Fruit fly (Drosophila melanogaster) whole organism, prepupa: Measurements from ENCODE around the gene Hecw.

Experiments used
- Blimp-1 ChIP-seq: fragments of 200-800 bp; sonication (Bioruptor generic); optimal IDR thresholded peaks from 3 replicates; lab custom pipeline; 2017; ENCODE audit warnings: missing biosample characterization, missing genetic modification characterization, mild to moderate bottlenecking, moderate library complexity, missing genetic modification reagents
- CG10631 ChIP-seq: fragments of 200-800 bp; sonication (Bioruptor generic); optimal IDR thresholded peaks from 2 replicates; lab custom pipeline; 2016; ENCODE audit warnings: missing biosample characterization, missing genetic modification characterization
- CG10669 ChIP-seq: fragments of 200-800 bp; sonication (Bioruptor generic); optimal IDR thresholded peaks from 3 replicates; lab custom pipeline; 2018; ENCODE audit warnings: missing biosample characterization, mild to moderate bottlenecking, missing genetic modification characterization, moderate library complexity
- CG11294 ChIP-seq: fragments of 200-800 bp; sonication (Bioruptor generic); IDR thresholded peaks from 2 replicates; pipeline ENCODE4 v1.3.6; 2022; ENCODE audit warnings: missing biosample characterization, missing genetic modification characterization
- CG11902 ChIP-seq: fragments of 200-800 bp; sonication (Bioruptor generic); optimal IDR thresholded peaks from 3 replicates; lab custom pipeline; 2016; ENCODE audit warnings: missing biosample characterization, missing genetic modification characterization
- CG15336 ChIP-seq: fragments of 200-800 bp; sonication (Bioruptor generic); IDR thresholded peaks from 2 replicates; pipeline ENCODE4 v1.3.6; 2022; ENCODE audit warnings: missing biosample characterization, missing genetic modification characterization
- CG1621 ChIP-seq: fragments of 200-800 bp; sonication (Bioruptor generic); optimal IDR thresholded peaks from 3 replicates; lab custom pipeline; 2018; ENCODE audit warnings: missing biosample characterization, mild to moderate bottlenecking, missing genetic modification characterization
- CG16779 ChIP-seq: fragments of 200-800 bp; sonication (Bioruptor generic); optimal IDR thresholded peaks from 3 replicates; lab custom pipeline; 2017; ENCODE audit warnings: missing biosample characterization, mild to moderate bottlenecking, missing genetic modification characterization
- CG3032 ChIP-seq: fragments of 200-800 bp; optimal IDR thresholded peaks from 2 replicates; lab custom pipeline; 2019; ENCODE audit warnings: missing biosample characterization, mild to moderate bottlenecking, missing genetic modification characterization, moderate library complexity
- CG31627 ChIP-seq: fragments of 200-800 bp; sonication (Bioruptor generic); optimal IDR thresholded peaks from 3 replicates; lab custom pipeline; 2016; ENCODE audit warnings: missing biosample characterization, missing genetic modification characterization
- CG34406 ChIP-seq: fragments of 200-800 bp; sonication (Bioruptor generic); optimal IDR thresholded peaks from 3 replicates; lab custom pipeline; 2016; ENCODE audit warnings: missing biosample characterization, missing genetic modification characterization
- CG3919 ChIP-seq: fragments of 200-800 bp; sonication (Bioruptor generic); optimal IDR thresholded peaks from 3 replicates; lab custom pipeline; 2016; ENCODE audit warnings: missing biosample characterization, missing genetic modification characterization
- CG4318 ChIP-seq: fragments of 200-800 bp; sonication (Bioruptor generic); optimal IDR thresholded peaks from 3 replicates; lab custom pipeline; 2017; ENCODE audit warnings: missing biosample characterization, mild to moderate bottlenecking, missing genetic modification characterization
- CG6163 ChIP-seq: fragments of 200-800 bp; sonication (Bioruptor generic); IDR thresholded peaks from 3 replicates; pipeline ENCODE4 v1.3.6; 2022; ENCODE audit warnings: missing biosample characterization, missing genetic modification characterization
- CG6276 ChIP-seq: fragments of 200-800 bp; sonication (Bioruptor generic); optimal IDR thresholded peaks from 2 replicates; lab custom pipeline; 2017; ENCODE audit warnings: missing biosample characterization, mild to moderate bottlenecking, missing genetic modification characterization
- CG6792 ChIP-seq: fragments of 200-800 bp; sonication (Bioruptor generic); optimal IDR thresholded peaks from 3 replicates; lab custom pipeline; 2016; ENCODE audit warnings: missing biosample characterization, missing genetic modification characterization
- CG6854 ChIP-seq: fragments of 200-800 bp; sonication (Bioruptor generic); optimal IDR thresholded peaks from 2 replicates; lab custom pipeline; 2017; ENCODE audit warnings: missing biosample characterization, mild to moderate bottlenecking, missing genetic modification characterization
- CG7368 ChIP-seq: fragments of 200-800 bp; sonication (Bioruptor generic); optimal IDR thresholded peaks from 3 replicates; lab custom pipeline; 2016; ENCODE audit warnings: missing biosample characterization, missing genetic modification characterization
- CG8319 ChIP-seq: fragments of 200-800 bp; sonication (Bioruptor generic); optimal IDR thresholded peaks from 3 replicates; lab custom pipeline; 2016; ENCODE audit warnings: missing biosample characterization, missing genetic modification characterization
- CG9139 ChIP-seq: fragments of 200-800 bp; sonication (Bioruptor generic); optimal IDR thresholded peaks from 3 replicates; lab custom pipeline; 2017; ENCODE audit warnings: missing biosample characterization, mild to moderate bottlenecking, missing genetic modification characterization
- Eip78C ChIP-seq: fragments of 200-800 bp; sonication (Bioruptor generic); peaks from one replicate; lab custom pipeline; 2016; ENCODE audit warnings: missing biosample characterization, missing genetic modification characterization
- Eip93F ChIP-seq: fragments of 200-800 bp; sonication (Bioruptor generic); optimal IDR thresholded peaks from 2 replicates; lab custom pipeline; 2016; ENCODE audit warnings: missing biosample characterization, mild to moderate bottlenecking, missing genetic modification characterization
- Ets96B ChIP-seq: fragments of 200-800 bp; optimal IDR thresholded peaks from 2 replicates; lab custom pipeline; 2019; ENCODE audit warnings: missing biosample characterization, mild to moderate bottlenecking, missing genetic modification characterization, moderate library complexity
- Gug ChIP-seq: fragments of 200-800 bp; sonication (Bioruptor generic); IDR thresholded peaks from 2 replicates; pipeline ENCODE4 v1.3.6; 2022; ENCODE audit warnings: missing biosample characterization, missing genetic modification characterization
- Hr38 ChIP-seq: sonication (Bioruptor generic); optimal IDR thresholded peaks from 2 replicates; lab custom pipeline; 2016; ENCODE audit warnings: missing biosample characterization, missing genetic modification characterization
- Hr39 ChIP-seq: fragments of 200-800 bp; sonication (Bioruptor generic); optimal IDR thresholded peaks from 2 replicates; lab custom pipeline; 2016; ENCODE audit warnings: missing biosample characterization, missing genetic modification characterization
- Hr4 ChIP-seq: fragments of 200-800 bp; sonication (Bioruptor generic); optimal IDR thresholded peaks from 3 replicates; lab custom pipeline; 2016; ENCODE audit warnings: missing biosample characterization, missing genetic modification characterization
- Lpt ChIP-seq: fragments of 200-800 bp; sonication (Bioruptor generic); optimal IDR thresholded peaks from 3 replicates; lab custom pipeline; 2016; ENCODE audit warnings: missing biosample characterization, missing genetic modification characterization
- Met ChIP-seq: fragments of 200-800 bp; sonication (Bioruptor generic); optimal IDR thresholded peaks from 3 replicates; lab custom pipeline; 2016; ENCODE audit warnings: missing biosample characterization, missing genetic modification characterization
- Smox ChIP-seq: fragments of 200-800 bp; sonication (Bioruptor generic); optimal IDR thresholded peaks from 3 replicates; lab custom pipeline; 2016; ENCODE audit warnings: missing biosample characterization, missing genetic modification characterization
- Sox102F ChIP-seq: fragments of 200-800 bp; sonication (Bioruptor generic); optimal IDR thresholded peaks from 2 replicates; lab custom pipeline; 2016; ENCODE audit warnings: missing biosample characterization, mild to moderate bottlenecking, missing genetic modification characterization
- Sox14 ChIP-seq: fragments of 200-800 bp; sonication (Bioruptor generic); optimal IDR thresholded peaks from 3 replicates; lab custom pipeline; 2016; ENCODE audit warnings: missing biosample characterization, missing genetic modification characterization
- Sox15 ChIP-seq: fragments of 200-800 bp; sonication (Bioruptor generic); optimal IDR thresholded peaks from 3 replicates; lab custom pipeline; 2016; ENCODE audit warnings: missing biosample characterization, missing genetic modification characterization
- achi ChIP-seq: fragments of 200-800 bp; sonication (Bioruptor generic); optimal IDR thresholded peaks from 3 replicates; lab custom pipeline; 2016; ENCODE audit warnings: missing biosample characterization, missing genetic modification characterization
- acj6 ChIP-seq: fragments of 200-800 bp; sonication (Bioruptor generic); optimal IDR thresholded peaks from 3 replicates; lab custom pipeline; 2016; ENCODE audit warnings: missing biosample characterization, missing genetic modification characterization
- cyc ChIP-seq: fragments of 200-800 bp; sonication (Bioruptor generic); optimal IDR thresholded peaks from 3 replicates; lab custom pipeline; 2016; ENCODE audit warnings: missing biosample characterization, missing genetic modification characterization
- dac ChIP-seq: fragments of 200-800 bp; sonication (Bioruptor generic); optimal IDR thresholded peaks from 2 replicates; lab custom pipeline; 2017; ENCODE audit warnings: missing biosample characterization, mild to moderate bottlenecking, missing genetic modification characterization
- dsx ChIP-seq: fragments of 200-800 bp; optimal IDR thresholded peaks from 3 replicates; lab custom pipeline; 2019; ENCODE audit warnings: missing biosample characterization, mild to moderate bottlenecking, missing genetic modification characterization, moderate library complexity; ENCODE audit not compliant: poor library complexity, severe bottlenecking
- eg ChIP-seq: fragments of 200-800 bp; sonication (Bioruptor generic); IDR thresholded peaks from 3 replicates; pipeline ENCODE4 v1.3.6; 2022; ENCODE audit warnings: missing biosample characterization, missing genetic modification characterization
- esn ChIP-seq: fragments of 200-800 bp; sonication (Bioruptor generic); optimal IDR thresholded peaks from 2 replicates; lab custom pipeline; 2016; ENCODE audit warnings: missing biosample characterization, mild to moderate bottlenecking, missing genetic modification characterization, moderate library complexity
- fd59A ChIP-seq: fragments of 200-800 bp; sonication (Bioruptor generic); optimal IDR thresholded peaks from 2 replicates; lab custom pipeline; 2017; ENCODE audit warnings: missing biosample characterization, mild to moderate bottlenecking, missing genetic modification characterization, missing genetic modification reagents
- fd85E ChIP-seq: fragments of 200-800 bp; sonication (Bioruptor generic); optimal IDR thresholded peaks from 3 replicates; lab custom pipeline; 2016; ENCODE audit warnings: missing biosample characterization, missing genetic modification characterization
- fkh ChIP-seq: fragments of 200-800 bp; sonication (Bioruptor generic); optimal IDR thresholded peaks from 3 replicates; lab custom pipeline; 2017; ENCODE audit warnings: missing biosample characterization, mild to moderate bottlenecking, missing genetic modification characterization, moderate library complexity
- lz ChIP-seq: fragments of 200-800 bp; sonication (Bioruptor generic); optimal IDR thresholded peaks from 3 replicates; lab custom pipeline; 2016; ENCODE audit warnings: missing biosample characterization, missing genetic modification characterization
- net ChIP-seq: fragments of 200-800 bp; sonication (Bioruptor generic); optimal IDR thresholded peaks from 3 replicates; lab custom pipeline; 2016; ENCODE audit warnings: missing biosample characterization, missing genetic modification characterization
- salr ChIP-seq, 2 experiments: fragments of 200-800 bp; sonication (Bioruptor generic); optimal IDR thresholded peaks; 3 replicates each; lab custom pipeline; 2016 to 2018; ENCODE audit warnings: missing biosample characterization in 2 of 2, missing genetic modification characterization in 2 of 2, mild to moderate bottlenecking in 1 of 2
- spab ChIP-seq: fragments of 200-800 bp; sonication (Bioruptor generic); optimal IDR thresholded peaks from 2 replicates; lab custom pipeline; 2017; ENCODE audit warnings: missing biosample characterization, mild to moderate bottlenecking, missing genetic modification characterization, missing genetic modification reagents
- ss ChIP-seq, 2 experiments: fragments of 200-800 bp; sonication (Bioruptor generic); optimal IDR thresholded peaks; 2 replicates in 1 of 2; 3 replicates in 1 of 2; lab custom pipeline; 2017 to 2018; ENCODE audit warnings: mild to moderate bottlenecking in 2 of 2, missing biosample characterization in 2 of 2, missing genetic modification characterization in 2 of 2, moderate library complexity in 1 of 2
- svp ChIP-seq: fragments of 200-800 bp; sonication (Bioruptor generic); peaks from one replicate; lab custom pipeline; 2016; ENCODE audit warnings: missing biosample characterization, missing genetic modification characterization
- topi ChIP-seq: fragments of 200-800 bp; sonication (Bioruptor generic); optimal IDR thresholded peaks from 3 replicates; lab custom pipeline; 2016; ENCODE audit warnings: missing biosample characterization, missing genetic modification characterization

Gene Hecw

dm6 chrX:9652006-9652405, 43.3 kb downstream of the Hecw start (continued):
- TF ChIP-seq CG11902, result peak; percentile 11
- TF ChIP-seq cyc (GFP tag; lab: Kevin White, UChicago), result peak; percentile 10
- TF ChIP-seq CG7368 (GFP tag; lab: Kevin White, UChicago), result no peak
- TF ChIP-seq Sox102F, result peak; percentile 8
- TF ChIP-seq Gug (GFP tag; lab: Robert Waterston, UW), result no peak
- peak; percentile 49 for TF ChIP-seq CG3919 (GFP tag; lab: Kevin White, UChicago)
- peak; percentile 33 for TF ChIP-seq Ets96B
- TF ChIP-seq Hr4, result peak; percentile 24
- peak; percentile 68 for TF ChIP-seq CG6163
- TF ChIP-seq Lpt (GFP tag; lab: Kevin White, UChicago), result no peak
- peak; percentile 49 for TF ChIP-seq acj6
- TF ChIP-seq ss (GFP tag; optimal IDR thresholded peaks at IDR 0.05; lab: Kevin White, UChicago), result peak in 1 of 2 experiments; percentile 53
- no peak for TF ChIP-seq Sox14 (GFP tag; lab: Kevin White, UChicago)
- no peak for TF ChIP-seq fkh
- peak; percentile 18 for TF ChIP-seq Smox (GFP tag; lab: Kevin White, UChicago)
- peak; percentile 27 for TF ChIP-seq CG10669
- TF ChIP-seq lz, result peak; percentile 2
- TF ChIP-seq CG10631 (GFP tag; lab: Kevin White, UChicago), result no peak
- no peak for TF ChIP-seq CG6854 (GFP tag; lab: Kevin White, UChicago)
- no peak for TF ChIP-seq fd85E
- no peak for TF ChIP-seq Hr39 (GFP tag; lab: Kevin White, UChicago)
- peak; percentile 76 for TF ChIP-seq svp (GFP tag; lab: Kevin White, UChicago)
- peak; percentile 39 for TF ChIP-seq CG34406 (GFP tag; lab: Kevin White, UChicago)
- peak; percentile 16 for TF ChIP-seq Met (GFP tag; lab: Kevin White, UChicago)
- TF ChIP-seq Sox15 (GFP tag; lab: Kevin White, UChicago), result peak; percentile 36
- TF ChIP-seq CG31627 (GFP tag; lab: Kevin White, UChicago), result peak; percentile 27
- TF ChIP-seq, all 60 proteins: peak for 36

- TF ChIP-seq Eip78C (GFP tag; lab: Kevin White, UChicago) (no peak), dac (GFP tag; lab: Kevin White, UChicago) (no peak), CG6276 (no peak), CG15336 (GFP tag; lab: Robert Waterston, UW) (peak; percentile 48; the same call in 1 of the 2 replicates), Eip93F (GFP tag; lab: Kevin White, UChicago) (no peak), salr (GFP tag; optimal IDR thresholded peaks at IDR 0.05; lab: Kevin White, UChicago) (no peak), CG10669 (no peak), CG3032 (tag; lab: Kevin White, UChicago) (no peak), Smox (GFP tag; lab: Kevin White, UChicago) (no peak), Hr39 (GFP tag; lab: Kevin White, UChicago) (no peak), CG9139 (no peak), Hr38 (GFP tag; lab: Kevin White, UChicago) (no peak), Sox14 (GFP tag; lab: Kevin White, UChicago) (no peak), achi (GFP tag; lab: Kevin White, UChicago) (peak; percentile 30), dsx (GFP tag; lab: Kevin White, UChicago) (no peak), Hr4 (peak; percentile 66), Sox15 (GFP tag; lab: Kevin White, UChicago) (no peak), fkh (no peak), CG4318 (peak; percentile 36), CG6792 (GFP tag; lab: Kevin White, UChicago) (no peak), eg (GFP tag; lab: Robert Waterston, UW) (peak; percentile 45; the same call in 1 of the 3 replicates), topi (GFP tag; lab: Kevin White, UChicago) (no peak), CG11294 (GFP tag; lab: Robert Waterston, UW) (no peak), Sox102F (no peak), net (no peak), CG11902 (no peak), esn (GFP tag; lab: Kevin White, UChicago) (no peak), Lpt (GFP tag; lab: Kevin White, UChicago) (no peak), CG16779 (no peak), CG8319 (GFP tag; lab: Kevin White, UChicago) (no peak), CG34406 (GFP tag; lab: Kevin White, UChicago) (no peak), CG10631 (GFP tag; lab: Kevin White, UChicago) (peak; percentile 25), spab (GFP tag; lab: Kevin White, UChicago) (no peak), Blimp-1 (GFP tag; lab: Kevin White, UChicago) (no peak), CG1621 (tag; lab: Kevin White, UChicago) (no peak), acj6 (no peak), fd59A (GFP tag; lab: Kevin White, UChicago) (no peak), CG3919 (GFP tag; lab: Kevin White, UChicago) (peak; percentile 6)
Observed at dm6 chrX:9653242-9653641, 44.5 kb downstream of the Hecw start.
